Fruit fly (Drosophila melanogaster): ENCODE data around the gene tho2.

tho2 gene

DNA sequence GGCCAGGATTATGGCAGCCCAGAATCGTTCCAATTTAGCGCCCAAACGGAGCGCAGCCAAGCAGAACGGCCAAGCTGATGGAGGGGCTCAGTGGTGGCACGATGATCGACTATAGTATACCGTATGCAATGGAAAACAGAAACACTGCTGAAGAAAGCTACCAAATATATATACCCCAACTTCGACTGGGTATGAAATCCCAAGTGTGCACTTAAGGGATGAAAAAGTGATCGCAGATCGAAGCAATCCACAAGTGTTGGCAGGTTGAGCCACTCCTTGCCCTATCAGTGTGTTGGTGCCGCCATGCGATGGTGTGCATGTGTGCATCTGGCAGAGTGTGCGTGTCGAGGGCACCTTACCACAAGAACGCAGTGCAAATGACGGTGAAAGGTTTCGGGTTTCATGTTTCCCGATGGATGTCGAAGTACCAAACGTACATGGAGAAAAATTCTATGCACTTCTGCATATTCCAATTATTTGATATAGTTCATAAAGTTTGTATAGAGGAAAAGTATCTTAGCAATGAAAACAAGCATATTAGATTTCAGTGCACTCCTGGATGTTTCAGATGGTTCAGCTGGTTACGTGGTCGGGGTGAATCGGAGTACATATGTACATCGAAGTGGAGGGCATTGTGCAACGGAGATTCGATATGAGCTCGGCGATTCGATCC is 37.1 kb upstream of the tho2 start:
- TF ChIP-seq pan (optimal IDR thresholded peaks at IDR 0.05) (peak; percentile 28), Dll (optimal IDR thresholded peaks at IDR 0.05) (no peak)

- no peak for TF ChIP-seq Dll (optimal IDR thresholded peaks at IDR 0.05)
- no peak for TF ChIP-seq psq (optimal IDR thresholded peaks at IDR 0.05)
- TF ChIP-seq EcR (GFP tag; optimal IDR thresholded peaks at IDR 0.05), result no peak
- no peak for TF ChIP-seq CG8478 (optimal IDR thresholded peaks at IDR 0.05)
- no peak for TF ChIP-seq pan (optimal IDR thresholded peaks at IDR 0.05)
- TF ChIP-seq usp (GFP tag; optimal IDR thresholded peaks at IDR 0.05), result no peak
Observed at dm6 chr2L:2180665-2181064, 35.7 kb upstream of the tho2 start.

- TF ChIP-seq pan (optimal IDR thresholded peaks at IDR 0.05) (no peak), psq (optimal IDR thresholded peaks at IDR 0.05) (no peak), Dll (optimal IDR thresholded peaks at IDR 0.05) (no peak), EcR (GFP tag; optimal IDR thresholded peaks at IDR 0.05) (no peak), usp (GFP tag; optimal IDR thresholded peaks at IDR 0.05) (no peak), CG8478 (optimal IDR thresholded peaks at IDR 0.05) (no peak)
Observed at dm6 chr2L:2180120-2180539, 35.1 kb upstream of the tho2 start.

DNA sequence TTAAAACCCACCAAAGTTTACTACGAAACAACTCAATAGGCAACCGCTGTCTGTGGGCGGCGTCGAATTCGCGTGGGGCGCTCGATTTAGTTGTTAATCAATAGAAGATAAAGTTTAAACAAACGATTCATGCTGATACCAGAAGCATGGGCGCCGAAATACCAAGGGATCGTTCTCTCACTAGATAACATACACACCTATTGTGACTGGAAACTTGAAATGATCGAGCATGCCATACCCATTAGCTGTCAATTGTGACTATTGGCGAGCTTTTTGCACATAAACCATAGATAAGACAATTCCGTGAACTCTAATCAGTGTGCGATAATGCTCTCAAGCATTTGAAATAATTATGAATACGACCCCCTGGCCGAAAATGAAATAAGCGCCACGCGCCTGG is 34.4 kb upstream of the tho2 start:
- no peak for TF ChIP-seq Dll (optimal IDR thresholded peaks at IDR 0.05)
- TF ChIP-seq pan (optimal IDR thresholded peaks at IDR 0.05), result no peak
- no peak for TF ChIP-seq psq (optimal IDR thresholded peaks at IDR 0.05)
- no peak for TF ChIP-seq usp (GFP tag; optimal IDR thresholded peaks at IDR 0.05)
- no peak for TF ChIP-seq CG8478 (optimal IDR thresholded peaks at IDR 0.05)
- TF ChIP-seq EcR (GFP tag; optimal IDR thresholded peaks at IDR 0.05), result no peak

- TF ChIP-seq pan (optimal IDR thresholded peaks at IDR 0.05) (no peak), usp (GFP tag; optimal IDR thresholded peaks at IDR 0.05) (no peak), Dll (optimal IDR thresholded peaks at IDR 0.05) (no peak), psq (optimal IDR thresholded peaks at IDR 0.05) (no peak), CG8478 (optimal IDR thresholded peaks at IDR 0.05) (no peak), EcR (GFP tag; optimal IDR thresholded peaks at IDR 0.05) (no peak)
Observed at dm6 chr2L:2178810-2179143, 33.8 kb upstream of the tho2 start.

DNA sequence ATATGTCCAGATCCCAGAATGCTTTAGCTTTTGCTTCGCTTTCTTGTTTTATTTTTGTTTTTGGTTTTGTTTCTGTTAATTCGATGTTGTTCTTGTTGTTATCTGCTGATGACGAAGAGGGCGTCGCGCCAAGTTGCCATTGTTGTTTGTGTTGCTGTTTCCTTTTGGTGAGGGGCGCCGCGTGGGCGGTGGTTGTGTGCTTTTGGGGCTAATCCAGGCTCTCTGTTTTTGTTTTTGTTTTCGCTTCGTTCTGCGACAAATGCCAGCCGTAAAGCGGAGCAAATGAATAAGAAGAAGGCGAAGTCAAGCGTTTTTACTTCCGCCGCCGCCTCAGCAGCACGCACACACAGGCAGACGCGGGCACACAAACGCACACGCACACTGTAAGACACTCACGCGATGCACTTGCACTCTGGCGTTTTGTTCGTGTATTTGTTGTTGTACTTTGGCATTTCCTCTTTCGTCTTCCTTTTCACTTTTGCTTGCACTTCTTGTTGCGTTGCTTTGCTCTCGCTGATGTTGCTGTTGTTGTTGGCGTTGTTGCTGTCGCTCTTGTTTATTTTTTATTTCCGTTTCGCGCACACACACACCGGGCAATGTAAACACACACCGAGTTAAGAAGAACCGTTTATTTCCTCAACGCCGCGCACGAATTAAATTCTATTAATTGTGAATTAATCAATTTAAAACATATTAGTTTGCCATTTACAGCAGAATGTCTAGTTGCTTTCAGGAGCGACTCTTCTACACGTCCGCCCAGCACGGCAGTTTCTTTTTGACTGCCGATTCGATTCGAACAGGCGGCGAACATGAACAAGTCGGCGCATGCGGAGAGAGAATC is 33.2 kb upstream of the tho2 start, which contains the start of gene aop:
Gene aop, minus strand, starts transcription at position 786 of the 841 bp plus-strand sequence.
- no peak for TF ChIP-seq psq (optimal IDR thresholded peaks at IDR 0.05)
- TF ChIP-seq pan (optimal IDR thresholded peaks at IDR 0.05), result no peak
- TF ChIP-seq Dll (optimal IDR thresholded peaks at IDR 0.05), result no peak
- TF ChIP-seq usp (GFP tag; optimal IDR thresholded peaks at IDR 0.05), result no peak

dm6 chr2L:2177312-2177968 is 32.5 kb upstream of the tho2 start:
- TF ChIP-seq pan (optimal IDR thresholded peaks at IDR 0.05) (no peak), psq (optimal IDR thresholded peaks at IDR 0.05) (no peak), Dll (optimal IDR thresholded peaks at IDR 0.05) (no peak), usp (GFP tag; optimal IDR thresholded peaks at IDR 0.05) (no peak), EcR (GFP tag; optimal IDR thresholded peaks at IDR 0.05) (no peak), CG8478 (optimal IDR thresholded peaks at IDR 0.05) (no peak)

dm6 chr2L:2175930-2176643 is 31.1 kb upstream of the tho2 start:
- TF ChIP-seq usp (GFP tag; optimal IDR thresholded peaks at IDR 0.05) (no peak), EcR (GFP tag; optimal IDR thresholded peaks at IDR 0.05) (no peak), pan (optimal IDR thresholded peaks at IDR 0.05) (no peak), CG8478 (optimal IDR thresholded peaks at IDR 0.05) (no peak), Dll (optimal IDR thresholded peaks at IDR 0.05) (no peak), psq (optimal IDR thresholded peaks at IDR 0.05) (no peak)

- TF ChIP-seq psq (optimal IDR thresholded peaks at IDR 0.05) (no peak), CG8478 (optimal IDR thresholded peaks at IDR 0.05) (peak; percentile 24), pan (optimal IDR thresholded peaks at IDR 0.05) (no peak), Dll (optimal IDR thresholded peaks at IDR 0.05) (no peak), usp (GFP tag; optimal IDR thresholded peaks at IDR 0.05) (no peak), EcR (GFP tag; optimal IDR thresholded peaks at IDR 0.05) (peak; percentile 56 to 73)
Observed at dm6 chr2L:2175090-2175830, 30.3 kb upstream of the tho2 start.

- TF ChIP-seq Dll (optimal IDR thresholded peaks at IDR 0.05), result no peak
- no peak for TF ChIP-seq psq (optimal IDR thresholded peaks at IDR 0.05)
- no peak for TF ChIP-seq EcR (GFP tag; optimal IDR thresholded peaks at IDR 0.05)
- no peak for TF ChIP-seq CG8478 (optimal IDR thresholded peaks at IDR 0.05)
- TF ChIP-seq pan (optimal IDR thresholded peaks at IDR 0.05), result no peak
- TF ChIP-seq usp (GFP tag; optimal IDR thresholded peaks at IDR 0.05), result no peak
Observed at dm6 chr2L:2173604-2174003, 28.6 kb upstream of the tho2 start.

- no peak for TF ChIP-seq usp (GFP tag; optimal IDR thresholded peaks at IDR 0.05)
- TF ChIP-seq Dll (optimal IDR thresholded peaks at IDR 0.05), result no peak
- TF ChIP-seq CG8478 (optimal IDR thresholded peaks at IDR 0.05), result no peak
- TF ChIP-seq pan (optimal IDR thresholded peaks at IDR 0.05), result no peak
- TF ChIP-seq psq (optimal IDR thresholded peaks at IDR 0.05), result no peak
Observed at dm6 chr2L:2173191-2173590, 28.2 kb upstream of the tho2 start.

Measured in whole organism.